Fruit fly (Drosophila melanogaster): ENCODE data around the gene CG32987.

CG32987 gene

dm6 chr2L:8888720-8889119, 25.1 kb downstream of the CG32987 start (continued):
- TF ChIP-seq amos (GFP tag; IDR thresholded peaks at IDR 0.05; ENCODE audit: partially characterized antibody) (peak; percentile 27; the same call in 1 of the 2 replicates), emc (GFP tag; optimal IDR thresholded peaks at IDR 0.05) (no peak), CG33213 (GFP tag; optimal IDR thresholded peaks at IDR 0.05) (peak; percentile 24), CoRest (tag; optimal IDR thresholded peaks at IDR 0.05) (peak; percentile 3), CG18262 (tag; optimal IDR thresholded peaks at IDR 0.05) (no peak), Dek (tag; optimal IDR thresholded peaks at IDR 0.05) (no peak), Sin3A (optimal IDR thresholded peaks at IDR 0.05) (no peak), Jarid2 (GFP tag; optimal IDR thresholded peaks at IDR 0.05) (peak; percentile 6), Aef1 (GFP tag; IDR thresholded peaks at IDR 0.05) (no peak), hkb (optimal IDR thresholded peaks at IDR 0.05) (peak; percentile 75), hkb (GFP tag; IDR thresholded peaks at IDR 0.05) (no peak), sd (tag; optimal IDR thresholded peaks at IDR 0.05) (peak; percentile 40), CG5953 (GFP tag; IDR thresholded peaks at IDR 0.05) (no peak), E2f2 (GFP tag; IDR thresholded peaks at IDR 0.05) (peak; percentile 78), chif (GFP tag; optimal IDR thresholded peaks at IDR 0.05) (peak in 1 of 2 experiments; percentile 6), nom (GFP tag; optimal IDR thresholded peaks at IDR 0.05) (no peak), Med (GFP tag) (peak; percentile 51), Myb (GFP tag; optimal IDR thresholded peaks at IDR 0.05) (peak; percentile 59), BEAF-32 (GFP tag; optimal IDR thresholded peaks at IDR 0.05) (peak; percentile 21), az2 (GFP tag; optimal IDR thresholded peaks at IDR 0.05) (no peak), Trl (optimal IDR thresholded peaks at IDR 0.05) (peak in 1 of 2 experiments; percentile 4), Trl (GFP tag; optimal IDR thresholded peaks at IDR 0.05) (no peak), CG1792 (GFP tag; optimal IDR thresholded peaks at IDR 0.05) (no peak), ftz-f1 (GFP tag; optimal IDR thresholded peaks at IDR 0.05) (peak; percentile 66), klu (GFP tag; IDR thresholded peaks at IDR 0.05) (no peak), Atf3 (GFP tag; optimal IDR thresholded peaks at IDR 0.05) (no peak), ind (GFP tag; optimal IDR thresholded peaks at IDR 0.05) (no peak), pita (GFP tag; optimal IDR thresholded peaks at IDR 0.05) (peak; percentile 92), fd102C (GFP tag; optimal IDR thresholded peaks at IDR 0.05) (no peak), otp (GFP tag; IDR thresholded peaks at IDR 0.05) (no peak), knrl (GFP tag; IDR thresholded peaks at IDR 0.05; ENCODE audit: partially characterized antibody) (peak; percentile 52; the same call in 1 of the 3 replicates), Ada2b (GFP tag; IDR thresholded peaks at IDR 0.05) (no peak), dmrt99B (tag; optimal IDR thresholded peaks at IDR 0.05) (no peak), yki (optimal IDR thresholded peaks at IDR 0.05) (peak; percentile 28), mld (GFP tag; IDR thresholded peaks at IDR 0.05; ENCODE audit: partially characterized antibody) (no peak), dpn (GFP tag; optimal IDR thresholded peaks at IDR 0.05) (peak in 1 of 2 experiments; percentile 12), tll (GFP tag; optimal IDR thresholded peaks at IDR 0.05) (peak in 1 of 2 experiments; percentile 25), trem (tag; optimal IDR thresholded peaks at IDR 0.05) (peak; percentile 65), Rfx (GFP tag; IDR thresholded peaks at IDR 0.05) (no peak), gfzf (GFP tag; optimal IDR thresholded peaks at IDR 0.05) (peak; percentile 51), phol (tag; optimal IDR thresholded peaks at IDR 0.05) (peak; percentile 52), CG2712 (tag; optimal IDR thresholded peaks at IDR 0.05) (peak; percentile 34), slp2 (GFP tag; optimal IDR thresholded peaks at IDR 0.05) (no peak), so (GFP tag; IDR thresholded peaks at IDR 0.05) (no peak), CG17361 (GFP tag; IDR thresholded peaks at IDR 0.05) (peak; percentile 21; the same call in 1 of the 3 replicates), CG14710 (tag; optimal IDR thresholded peaks at IDR 0.05) (peak; percentile 61), CG17829 (tag; optimal IDR thresholded peaks at IDR 0.05) (peak; percentile 28), tna (GFP tag; IDR thresholded peaks at IDR 0.05; ENCODE audit: partially characterized antibody) (no peak), CG4404 (GFP tag; IDR thresholded peaks at IDR 0.05) (no peak), CG10267 (tag; optimal IDR thresholded peaks at IDR 0.05) (peak; percentile 37)

Data from whole organism, embryonic.